Fruit fly (Drosophila melanogaster) whole organism: Measurements from ENCODE around the gene CG17598.

Experiments
- CG8478 ChIP-seq: fragments of >200 bp; optimal IDR thresholded peaks from 2 replicates; lab custom pipeline; 2018; ENCODE audit warnings: inconsistent platforms
- Dll ChIP-seq: fragments of >200 bp; optimal IDR thresholded peaks from 2 replicates; lab custom pipeline; 2017
- EcR ChIP-seq, 2 experiments: fragments of >200 bp; optimal IDR thresholded peaks; 2 replicates each; lab custom pipeline; 2017; ENCODE audit warnings: missing biosample characterization in 2 of 2, missing genetic modification characterization in 2 of 2, missing genetic modification reagents in 2 of 2
- pan ChIP-seq: fragments of >200 bp; optimal IDR thresholded peaks from 2 replicates; lab custom pipeline; 2017
- psq ChIP-seq: fragments of >200 bp; optimal IDR thresholded peaks from 2 replicates; lab custom pipeline; 2017
- usp ChIP-seq: fragments of >200 bp; optimal IDR thresholded peaks from 2 replicates; lab custom pipeline; 2017; ENCODE audit warnings: missing biosample characterization, missing genetic modification characterization, mixed read lengths

- TF ChIP-seq usp (GFP tag; lab: Kevin White, UChicago): no peak
- no peak for TF ChIP-seq Dll
- TF ChIP-seq psq (lab: Kevin White, UChicago): no peak
- no peak for TF ChIP-seq CG8478 (lab: Kevin White, UChicago)
- TF ChIP-seq pan (lab: Kevin White, UChicago): no peak
- no peak for TF ChIP-seq EcR (GFP tag; optimal IDR thresholded peaks at IDR 0.05; lab: Kevin White, UChicago)
Observed at dm6 chrX:22512071-22512470, 28.1 kb downstream of the CG17598 start.
